Worm (Caenorhabditis elegans) whole organism, young adult: ENCODE measurements around the gene ech-9.
A peak's percentile ranks its signal among the peaks of the same experiment; 100 is the strongest.

Experiments
- B0035.1 ChIP-seq: sonication (generic microtip); optimal IDR thresholded peaks from 2 replicates; lab custom pipeline; 2016; ENCODE audit warnings: missing genetic modification characterization, mild to moderate bottlenecking, missing compliant biosample characterization, missing genotype, missing genetic modification reagents
- D2030.7 ChIP-seq: fragments of 200-800 bp; sonication (Bioruptor generic); IDR thresholded peaks from 2 replicates; pipeline ENCODE4 v1.3.6; 2022; ENCODE audit warnings: missing genetic modification reagents, missing genetic modification characterization, missing compliant biosample characterization
- F23B12.7 ChIP-seq: sonication (generic microtip); optimal IDR thresholded peaks from 2 replicates; lab custom pipeline; 2017; ENCODE audit warnings: missing genetic modification characterization, mild to moderate bottlenecking, missing compliant biosample characterization, antibody characterized with exemption, moderate library complexity; ENCODE audit not compliant: insufficient read depth
- F37B4.10 ChIP-seq: fragments of 200-800 bp; sonication (Bioruptor generic); IDR thresholded peaks from 2 replicates; pipeline ENCODE4 v1.3.6; 2022; ENCODE audit warnings: missing genetic modification characterization, missing compliant biosample characterization
- F57C9.4 ChIP-seq: sonication (generic microtip); optimal IDR thresholded peaks from 2 replicates; lab custom pipeline; 2017; ENCODE audit warnings: mild to moderate bottlenecking, missing genetic modification characterization, missing compliant biosample characterization
- T07F8.4 ChIP-seq: sonication (generic microtip); optimal IDR thresholded peaks from 2 replicates; lab custom pipeline; 2016; ENCODE audit warnings: mild to moderate bottlenecking, missing genetic modification characterization, moderate library complexity, missing compliant biosample characterization
- Y53G8AR.9 ChIP-seq: fragments of 200-800 bp; sonication (Bioruptor generic); conservative IDR thresholded peaks from 2 replicates; pipeline ENCODE4 v1.3.6; 2022; ENCODE audit warnings: missing genetic modification reagents, missing genetic modification characterization, missing compliant biosample characterization
- Y79H2A.3 ChIP-seq: fragments of 200-800 bp; sonication (Bioruptor generic); conservative IDR thresholded peaks from 2 replicates; pipeline ENCODE4 v1.3.6; 2022; ENCODE audit warnings: missing genetic modification reagents, missing genetic modification characterization, missing compliant biosample characterization
- Y95B8A.8 ChIP-seq: fragments of 200-800 bp; sonication (Bioruptor generic); IDR thresholded peaks from 2 replicates; pipeline ENCODE4 v1.3.6; 2022; ENCODE audit warnings: missing genetic modification reagents, missing genetic modification characterization, missing compliant biosample characterization
- akir-1 ChIP-seq: fragments of 200-800 bp; sonication (Bioruptor generic); optimal IDR thresholded peaks from 2 replicates; lab custom pipeline; 2018; ENCODE audit warnings: mild to moderate bottlenecking, missing genetic modification characterization, moderate library complexity, missing compliant biosample characterization
- aptf-2 ChIP-seq: fragments of 200-800 bp; sonication (Bioruptor generic); conservative IDR thresholded peaks from 2 replicates; pipeline ENCODE4 v1.3.6; 2022; ENCODE audit warnings: missing genetic modification reagents, missing genetic modification characterization, missing compliant biosample characterization
- aptf-3 ChIP-seq: fragments of 200-800 bp; sonication (Bioruptor generic); IDR thresholded peaks from 2 replicates; pipeline ENCODE4 v1.3.6; 2022; ENCODE audit warnings: missing genetic modification characterization, missing compliant biosample characterization
- atf-7 ChIP-seq: sonication (generic microtip); optimal IDR thresholded peaks from 2 replicates; lab custom pipeline; 2017; ENCODE audit warnings: mild to moderate bottlenecking, missing genetic modification characterization, missing compliant biosample characterization
- athp-1 ChIP-seq: sonication (generic microtip); optimal IDR thresholded peaks from 2 replicates; lab custom pipeline; 2017; ENCODE audit warnings: mild to moderate bottlenecking, missing genetic modification characterization, missing compliant biosample characterization
- bed-2 ChIP-seq: fragments of 200-800 bp; sonication (Bioruptor generic); IDR thresholded peaks from 2 replicates; pipeline ENCODE4 v1.3.6; 2022; ENCODE audit warnings: missing genetic modification reagents, missing genetic modification characterization, missing compliant biosample characterization
- cebp-2 ChIP-seq: fragments of 200-800 bp; sonication (Bioruptor generic); IDR thresholded peaks from 2 replicates; pipeline ENCODE4 v1.3.6; 2022; ENCODE audit warnings: missing genetic modification characterization, missing compliant biosample characterization
- ceh-100 ChIP-seq: fragments of 200-800 bp; sonication (Bioruptor generic); IDR thresholded peaks from 2 replicates; pipeline ENCODE4 v1.3.6; 2022; ENCODE audit warnings: missing genetic modification reagents, missing genetic modification characterization, missing compliant biosample characterization
- ceh-40 ChIP-seq: fragments of 200-800 bp; sonication (Bioruptor generic); IDR thresholded peaks from 2 replicates; pipeline ENCODE4 v1.3.6; 2022; ENCODE audit warnings: missing genetic modification characterization, missing compliant biosample characterization
- ceh-58 ChIP-seq: fragments of 200-800 bp; sonication (Bioruptor generic); IDR thresholded peaks from 2 replicates; pipeline ENCODE4 v1.3.6; 2022; ENCODE audit warnings: missing genetic modification characterization, missing compliant biosample characterization
- ceh-91 ChIP-seq: fragments of 200-800 bp; sonication (Bioruptor generic); IDR thresholded peaks from 2 replicates; pipeline ENCODE4 v1.3.6; 2022; ENCODE audit warnings: missing genetic modification reagents, missing genetic modification characterization, missing compliant biosample characterization
- chd-7 ChIP-seq: sonication (generic microtip); optimal IDR thresholded peaks from 2 replicates; lab custom pipeline; 2016; ENCODE audit warnings: mild to moderate bottlenecking, missing genetic modification characterization, moderate library complexity, missing compliant biosample characterization
- die-1 ChIP-seq: sonication (generic microtip); optimal IDR thresholded peaks from 2 replicates; lab custom pipeline; 2016; ENCODE audit warnings: missing genotype, mild to moderate bottlenecking, missing genetic modification characterization, missing compliant biosample characterization
- efl-1 ChIP-seq: fragments of 150-350 bp; optimal IDR thresholded peaks from 2 replicates; lab custom pipeline; 2014; ENCODE audit warnings: missing biosample characterization, missing genetic modification reagents, missing genetic modification characterization
- egl-18 ChIP-seq: fragments of 200-800 bp; sonication (Bioruptor generic); IDR thresholded peaks from 2 replicates; pipeline ENCODE4 v1.3.6; 2022; ENCODE audit warnings: missing genetic modification reagents, missing genetic modification characterization, missing compliant biosample characterization
- egrh-3 ChIP-seq: fragments of 200-800 bp; sonication (Bioruptor generic); IDR thresholded peaks from 2 replicates; pipeline ENCODE4 v1.3.6; 2022; ENCODE audit warnings: missing genetic modification reagents, missing genetic modification characterization, missing compliant biosample characterization
- fkh-3 ChIP-seq: sonication (generic microtip); optimal IDR thresholded peaks from 2 replicates; lab custom pipeline; 2016; ENCODE audit warnings: mild to moderate bottlenecking, missing genetic modification characterization, missing compliant biosample characterization
- hlh-12 ChIP-seq: sonication (generic microtip); optimal IDR thresholded peaks from 2 replicates; lab custom pipeline; 2016; ENCODE audit warnings: missing genetic modification characterization, missing compliant biosample characterization
- hlh-26 ChIP-seq: fragments of 200-800 bp; sonication (Bioruptor generic); conservative IDR thresholded peaks from 2 replicates; pipeline ENCODE4 v1.3.6; 2022; ENCODE audit warnings: missing genetic modification reagents, missing genetic modification characterization, missing compliant biosample characterization
- hmg-1.2 ChIP-seq: fragments of 200-800 bp; sonication (Bioruptor generic); IDR thresholded peaks from 2 replicates; pipeline ENCODE4 v1.3.6; 2022; ENCODE audit warnings: missing genetic modification reagents, missing genetic modification characterization, missing compliant biosample characterization
- hsf-1 ChIP-seq: fragments of 200-800 bp; sonication (Bioruptor generic); IDR thresholded peaks from 2 replicates; pipeline ENCODE4 v1.3.6; 2022; ENCODE audit warnings: missing genetic modification reagents, missing genetic modification characterization, missing compliant biosample characterization
- let-526 ChIP-seq: fragments of 200-800 bp; sonication (Bioruptor generic); IDR thresholded peaks from 2 replicates; pipeline ENCODE4 v1.3.6; 2022; ENCODE audit warnings: missing genetic modification reagents, missing genetic modification characterization, missing compliant biosample characterization
- lin-54 ChIP-seq: fragments of 200-800 bp; sonication (Bioruptor generic); optimal IDR thresholded peaks from 2 replicates; lab custom pipeline; 2018; ENCODE audit warnings: mild to moderate bottlenecking, missing genetic modification characterization, missing compliant biosample characterization
- mes-4 ChIP-seq: sonication (generic microtip); optimal IDR thresholded peaks from 2 replicates; lab custom pipeline; 2016; ENCODE audit warnings: missing genotype, missing genetic modification characterization, missing compliant biosample characterization
- mxl-1 ChIP-seq: sonication (generic microtip); optimal IDR thresholded peaks from 2 replicates; lab custom pipeline; 2016; ENCODE audit warnings: missing genetic modification characterization, missing compliant biosample characterization
- nhr-179 ChIP-seq: sonication (generic microtip); optimal IDR thresholded peaks from 2 replicates; lab custom pipeline; 2016; ENCODE audit warnings: mild to moderate bottlenecking, missing genetic modification characterization, missing compliant biosample characterization
- nhr-27 ChIP-seq: fragments of 200-800 bp; sonication (Bioruptor generic); optimal IDR thresholded peaks from 2 replicates; lab custom pipeline; 2018; ENCODE audit warnings: mild to moderate bottlenecking, missing genetic modification characterization, moderate library complexity, missing compliant biosample characterization
- rec-8 ChIP-seq, 2 experiments: sonication (generic microtip); optimal IDR thresholded peaks; 2 replicates each; lab custom pipeline; 2016; ENCODE audit warnings: mild to moderate bottlenecking in 2 of 2, missing genetic modification characterization in 2 of 2, missing genetic modification reagents in 2 of 2, missing genotype in 2 of 2, missing biosample characterization in 1 of 2, missing compliant biosample characterization in 1 of 2, moderate library complexity in 1 of 2
- sdz-38 ChIP-seq: sonication (generic microtip); optimal IDR thresholded peaks from 2 replicates; lab custom pipeline; 2016; ENCODE audit warnings: missing genotype, missing genetic modification characterization, missing compliant biosample characterization
- snpc-1.1 ChIP-seq: sonication (generic microtip); optimal IDR thresholded peaks from 2 replicates; lab custom pipeline; 2017; ENCODE audit warnings: missing genetic modification characterization, mild to moderate bottlenecking, missing compliant biosample characterization, antibody characterized with exemption, moderate library complexity, missing genotype, missing genetic modification reagents; ENCODE audit not compliant: insufficient read depth
- snpc-1.3 ChIP-seq: sonication (generic microtip); optimal IDR thresholded peaks from 2 replicates; lab custom pipeline; 2017; ENCODE audit warnings: missing genetic modification characterization, mild to moderate bottlenecking, missing compliant biosample characterization, antibody characterized with exemption, moderate library complexity, missing genotype, missing genetic modification reagents; ENCODE audit not compliant: insufficient read depth
- snpc-4 ChIP-seq, 5 experiments: fragments of 150-350 bp in 1 of 5; sonication (generic microtip) in 4 of 5; optimal IDR thresholded peaks; 2 replicates each; lab custom pipeline; 2014 to 2018; ENCODE audit warnings: missing genetic modification characterization in 5 of 5, missing biosample characterization in 3 of 5, antibody characterized with exemption in 2 of 5, mild to moderate bottlenecking in 2 of 5, missing compliant biosample characterization in 2 of 5, missing genotype in 2 of 5, moderate library complexity in 2 of 5, missing genetic modification reagents in 1 of 5
- xnd-1 ChIP-seq: sonication (generic microtip); optimal IDR thresholded peaks from 2 replicates; lab custom pipeline; 2016; ENCODE audit warnings: missing genotype, missing genetic modification reagents, missing genetic modification characterization, missing compliant biosample characterization
- zfh-2 ChIP-seq: fragments of 200-800 bp; sonication (Bioruptor generic); conservative IDR thresholded peaks from 2 replicates; pipeline ENCODE4 v1.3.6; 2022; ENCODE audit warnings: missing genetic modification reagents, missing genetic modification characterization, missing compliant biosample characterization
- zim-3 ChIP-seq: sonication (generic microtip); optimal IDR thresholded peaks from 2 replicates; lab custom pipeline; 2017; ENCODE audit warnings: mild to moderate bottlenecking, missing genetic modification characterization, moderate library complexity, missing compliant biosample characterization
- ztf-22 ChIP-seq: fragments of 200-800 bp; sonication (Bioruptor generic); optimal IDR thresholded peaks from 2 replicates; lab custom pipeline; 2018; ENCODE audit warnings: mild to moderate bottlenecking, missing genetic modification characterization, moderate library complexity, missing compliant biosample characterization
- ztf-28 ChIP-seq: fragments of 200-800 bp; sonication (Bioruptor generic); IDR thresholded peaks from 2 replicates; pipeline ENCODE4 v1.3.6; 2022; ENCODE audit warnings: missing genetic modification reagents, missing genetic modification characterization, missing compliant biosample characterization
- ztf-3 ChIP-seq: fragments of 200-800 bp; sonication (Bioruptor generic); optimal IDR thresholded peaks from 2 replicates; lab custom pipeline; 2018; ENCODE audit warnings: mild to moderate bottlenecking, missing genetic modification characterization, missing compliant biosample characterization
- ztf-6 ChIP-seq: fragments of 200-800 bp; sonication (Bioruptor generic); IDR thresholded peaks from 2 replicates; pipeline ENCODE4 v1.3.6; 2022; ENCODE audit warnings: missing genetic modification reagents, missing genetic modification characterization, missing compliant biosample characterization

The ech-9 gene

DNA sequence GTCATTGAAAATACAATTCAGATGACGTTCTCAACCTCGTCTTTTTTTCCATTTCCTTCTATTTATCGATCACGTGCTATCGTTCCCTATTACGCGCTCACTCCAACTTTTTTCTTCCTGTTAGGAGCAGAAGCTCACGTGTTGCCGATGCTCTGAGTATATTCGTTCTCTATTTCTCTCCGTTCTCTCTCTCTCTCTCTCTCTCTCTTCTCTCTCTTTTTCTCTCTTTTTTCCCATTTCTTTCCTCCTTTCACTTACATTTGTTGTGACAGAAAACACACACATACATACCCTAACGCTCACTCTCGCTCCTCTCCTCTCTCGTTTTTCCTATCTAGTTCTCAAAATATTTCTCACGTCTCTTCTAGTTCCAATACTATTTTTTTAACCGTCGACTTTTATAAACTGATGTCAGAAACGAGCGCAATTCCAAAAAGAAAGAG lies 17.2 kb upstream of the ech-9 start (continued):
- peak; percentile 61 for TF ChIP-seq ztf-22 (GFP tag; lab: Kevin White, UChicago)
- TF ChIP-seq nhr-179 (tag; lab: Kevin White, UChicago) = no peak
- TF ChIP-seq mxl-1 (tag; lab: Kevin White, UChicago) = peak; percentile 19
- no peak for TF ChIP-seq rec-8 (tag; optimal IDR thresholded peaks at IDR 0.05; lab: Kevin White, UChicago)
- no peak for TF ChIP-seq sdz-38 (tag; lab: Kevin White, UChicago)
- no peak for TF ChIP-seq zim-3 (tag; lab: Kevin White, UChicago)
- 0 out of 2 replicates have a peak, but pooled peaks have one; percentile 10 for TF ChIP-seq ceh-100
- peak; percentile 26 for TF ChIP-seq B0035.1 (tag; lab: Kevin White, UChicago)
- TF ChIP-seq aptf-3 = no peak
- TF ChIP-seq ztf-3 (GFP tag; lab: Kevin White, UChicago) = peak; percentile 60
- peak; percentile 63 for TF ChIP-seq snpc-4 (GFP tag; optimal IDR thresholded peaks at IDR 0.05; lab: Kevin White, UChicago)
- peak in 2 of 4 experiments; percentile 55 to 56 for TF ChIP-seq snpc-4 (tag; optimal IDR thresholded peaks at IDR 0.05; lab: Kevin White, UChicago)
- TF ChIP-seq athp-1 (tag; lab: Kevin White, UChicago) = no peak
- no peak for TF ChIP-seq cebp-2 (GFP tag; lab: Robert Waterston, UW)
- TF ChIP-seq hlh-12 (tag; lab: Kevin White, UChicago) = no peak
- no peak for TF ChIP-seq snpc-1.3 (tag; lab: Kevin White, UChicago)
- no peak for TF ChIP-seq F57C9.4 (tag; lab: Kevin White, UChicago)
- no peak for TF ChIP-seq ceh-58 (GFP tag; lab: Robert Waterston, UW)
- no peak for TF ChIP-seq xnd-1 (tag; lab: Kevin White, UChicago)
- TF ChIP-seq egl-18 = no peak
- TF ChIP-seq die-1 (tag; lab: Kevin White, UChicago) = peak; percentile 39
- peak; percentile 76 for TF ChIP-seq egrh-3
- TF ChIP-seq ceh-40 = no peak
- TF ChIP-seq nhr-27 (tag; lab: Kevin White, UChicago) = no peak
- no peak for TF ChIP-seq zfh-2 (GFP tag; lab: Robert Waterston, UW)
- peak; percentile 71 for TF ChIP-seq Y53G8AR.9 (GFP tag; lab: Robert Waterston, UW)
- TF ChIP-seq T07F8.4 (tag; lab: Kevin White, UChicago) = no peak
- TF ChIP-seq let-526 (GFP tag; lab: Robert Waterston, UW) = peak; percentile 33; the same call in 1 of the 2 replicates
- TF ChIP-seq Y95B8A.8 = no peak
- TF ChIP-seq lin-54 (GFP tag; lab: Kevin White, UChicago) = peak; percentile 50
- no peak for TF ChIP-seq F37B4.10
- peak; percentile 89 for TF ChIP-seq chd-7 (tag; lab: Kevin White, UChicago)
- TF ChIP-seq Y79H2A.3 (GFP tag; lab: Robert Waterston, UW) = no peak
- TF ChIP-seq bed-2 (GFP tag; lab: Robert Waterston, UW) = no peak
- no peak for TF ChIP-seq hsf-1
- TF ChIP-seq fkh-3 (tag; lab: Kevin White, UChicago) = no peak
- TF ChIP-seq D2030.7 (GFP tag; lab: Robert Waterston, UW) = no peak
- TF ChIP-seq snpc-1.1 (tag; lab: Kevin White, UChicago) = no peak
- no peak for TF ChIP-seq akir-1 (GFP tag; lab: Kevin White, UChicago)
- peak; percentile 93 for TF ChIP-seq atf-7 (tag; lab: Kevin White, UChicago)
- TF ChIP-seq mes-4 (tag; lab: Kevin White, UChicago) = no peak
- no peak for TF ChIP-seq efl-1 (GFP tag; lab: Kevin White, UChicago)
- no peak for TF ChIP-seq ceh-91 (GFP tag; lab: Robert Waterston, UW)
- TF ChIP-seq hmg-1.2 (GFP tag; lab: Robert Waterston, UW) = peak; percentile 84
- TF ChIP-seq ztf-28 (GFP tag; lab: Robert Waterston, UW) = no peak
- TF ChIP-seq ztf-6 = no peak
- TF ChIP-seq hlh-26 (GFP tag; lab: Robert Waterston, UW) = no peak
- TF ChIP-seq aptf-2 = no peak
- TF ChIP-seq F23B12.7 (tag; lab: Kevin White, UChicago) = peak; percentile 40
